Fruit fly (Drosophila melanogaster) whole organism: ENCODE measurements around the gene Frq1.

Experiments used
- CG8478 ChIP-seq: fragments of >200 bp; optimal IDR thresholded peaks from 2 replicates; lab custom pipeline; 2018; ENCODE audit warnings: inconsistent platforms
- Dll ChIP-seq: fragments of >200 bp; optimal IDR thresholded peaks from 2 replicates; lab custom pipeline; 2017
- EcR ChIP-seq, 2 experiments: fragments of >200 bp; optimal IDR thresholded peaks; 2 replicates each; lab custom pipeline; 2017; ENCODE audit warnings: missing biosample characterization in 2 of 2, missing genetic modification characterization in 2 of 2, missing genetic modification reagents in 2 of 2
- pan ChIP-seq: fragments of >200 bp; optimal IDR thresholded peaks from 2 replicates; lab custom pipeline; 2017
- psq ChIP-seq: fragments of >200 bp; optimal IDR thresholded peaks from 2 replicates; lab custom pipeline; 2017
- usp ChIP-seq: fragments of >200 bp; optimal IDR thresholded peaks from 2 replicates; lab custom pipeline; 2017; ENCODE audit warnings: missing biosample characterization, missing genetic modification characterization, mixed read lengths

Frq1 gene

DNA sequence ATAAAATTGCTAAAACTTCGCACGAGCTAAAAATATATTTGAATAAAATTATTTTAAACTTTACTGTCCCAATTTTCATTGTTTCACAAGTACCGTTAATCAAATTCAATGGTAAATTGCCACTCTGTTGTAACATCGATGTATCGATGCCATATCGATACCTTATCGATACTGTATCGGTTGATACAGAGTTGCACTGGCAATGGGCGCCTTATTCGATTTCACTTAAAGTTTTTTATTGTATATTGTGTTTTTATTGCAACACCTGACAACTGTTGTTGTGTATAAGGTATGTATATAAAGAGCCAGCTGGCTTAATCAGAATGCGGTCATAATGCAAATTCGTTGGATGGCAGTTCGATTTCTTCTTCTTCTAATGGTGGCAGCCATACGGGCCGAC is 16.9 kb upstream of the Frq1 start, which contains the start of gene CG43229:
Gene CG43229, plus strand, starts transcription at position 246 of the 400 bp plus-strand sequence.
- TF ChIP-seq psq (no peak), pan (lab: Kevin White, UChicago) (no peak), usp (no peak), CG8478 (lab: Kevin White, UChicago) (no peak), Dll (no peak), EcR (GFP tag; optimal IDR thresholded peaks at IDR 0.05; lab: Kevin White, UChicago) (no peak)

DNA sequence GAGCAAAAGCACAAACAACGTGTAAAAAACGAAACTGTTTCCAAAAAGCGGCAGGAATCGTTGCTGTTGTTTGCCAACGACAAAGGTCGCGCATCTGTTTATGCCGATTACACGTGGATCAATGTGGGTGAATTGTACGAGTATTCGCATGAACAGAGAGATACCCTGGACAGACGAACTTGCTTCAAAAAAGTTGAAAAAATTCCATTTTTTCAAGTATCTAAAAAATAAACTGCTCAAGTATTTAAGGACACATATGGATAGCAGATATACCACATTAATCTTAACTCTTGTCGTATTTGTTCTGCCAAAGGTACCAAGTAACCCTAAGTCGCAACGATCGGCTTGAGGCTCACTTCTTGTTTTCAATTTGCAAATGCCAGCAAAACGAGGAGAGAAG is 15.2 kb upstream of the Frq1 start:
- peak; percentile 58 for TF ChIP-seq pan (lab: Kevin White, UChicago)
- no peak for TF ChIP-seq psq

DNA sequence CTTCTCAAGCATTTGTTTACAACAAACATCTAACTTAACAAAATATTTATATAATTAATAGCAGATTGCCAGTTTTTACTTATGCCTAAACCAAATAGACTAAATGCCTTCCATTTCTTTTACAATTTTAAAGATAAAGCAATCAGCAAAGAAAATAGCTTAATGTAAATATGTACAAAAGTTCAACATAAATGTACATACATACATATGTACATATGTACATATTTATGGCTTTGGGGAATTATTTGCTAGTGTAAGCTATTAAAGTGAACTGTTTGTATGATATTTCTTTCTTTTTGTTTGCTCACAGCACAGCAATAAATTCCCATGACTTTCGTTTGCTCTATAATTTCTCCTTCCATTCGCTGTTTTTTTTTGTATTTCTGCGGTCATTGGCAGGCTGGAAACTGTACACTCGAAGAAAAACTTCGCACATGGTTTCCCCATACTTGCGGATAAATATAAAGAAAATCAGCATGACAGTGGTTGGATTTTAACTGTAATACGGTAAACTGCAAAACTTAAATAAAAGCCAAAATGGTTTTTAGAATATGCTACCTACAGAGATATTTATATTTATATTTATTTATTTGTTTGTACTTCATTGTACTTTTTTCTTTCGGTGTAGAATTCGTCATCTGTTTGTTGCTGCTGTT is 14.1 kb upstream of the Frq1 start:
- TF ChIP-seq pan (lab: Kevin White, UChicago), result no peak
- no peak for TF ChIP-seq EcR (GFP tag; optimal IDR thresholded peaks at IDR 0.05; lab: Kevin White, UChicago)
- no peak for TF ChIP-seq usp
- no peak for TF ChIP-seq Dll
- TF ChIP-seq CG8478 (lab: Kevin White, UChicago), result no peak
- TF ChIP-seq psq, result no peak

- no peak for TF ChIP-seq Dll
- no peak for TF ChIP-seq CG8478 (lab: Kevin White, UChicago)
- TF ChIP-seq pan (lab: Kevin White, UChicago), result no peak
- TF ChIP-seq usp, result no peak
- TF ChIP-seq EcR (GFP tag; optimal IDR thresholded peaks at IDR 0.05; lab: Kevin White, UChicago), result no peak
Measured at dm6 chrX:18149292-18149691, 5.9 kb upstream of the Frq1 start.

- TF ChIP-seq psq (no peak), EcR (GFP tag; optimal IDR thresholded peaks at IDR 0.05; lab: Kevin White, UChicago) (no peak), usp (no peak), Dll (no peak)
Measured at dm6 chrX:18151323-18151722, 3.8 kb upstream of the Frq1 start.

- TF ChIP-seq pan (lab: Kevin White, UChicago) (no peak), EcR (GFP tag; optimal IDR thresholded peaks at IDR 0.05; lab: Kevin White, UChicago) (no peak), CG8478 (lab: Kevin White, UChicago) (no peak), Dll (no peak), psq (no peak), usp (no peak)
Measured at dm6 chrX:18153001-18153400, 2.2 kb upstream of the Frq1 start.

- no peak for TF ChIP-seq EcR (GFP tag; optimal IDR thresholded peaks at IDR 0.05; lab: Kevin White, UChicago)
- no peak for TF ChIP-seq psq
- TF ChIP-seq pan (lab: Kevin White, UChicago), result no peak
- no peak for TF ChIP-seq usp
- TF ChIP-seq CG8478 (lab: Kevin White, UChicago), result no peak
- TF ChIP-seq Dll, result no peak
Measured at dm6 chrX:18158967-18159366, 3.8 kb downstream of the Frq1 start.

dm6 chrX:18177312-18177711 is 22.1 kb downstream of the Frq1 start, which contains the start of gene Frq2:
TSS of gene Frq2 (plus strand) at chrX:18177612.
- no peak for TF ChIP-seq psq
- no peak for TF ChIP-seq pan (lab: Kevin White, UChicago)
- TF ChIP-seq EcR (GFP tag; optimal IDR thresholded peaks at IDR 0.05; lab: Kevin White, UChicago), result no peak
- no peak for TF ChIP-seq usp
- TF ChIP-seq Dll, result no peak
- no peak for TF ChIP-seq CG8478 (lab: Kevin White, UChicago)

DNA sequence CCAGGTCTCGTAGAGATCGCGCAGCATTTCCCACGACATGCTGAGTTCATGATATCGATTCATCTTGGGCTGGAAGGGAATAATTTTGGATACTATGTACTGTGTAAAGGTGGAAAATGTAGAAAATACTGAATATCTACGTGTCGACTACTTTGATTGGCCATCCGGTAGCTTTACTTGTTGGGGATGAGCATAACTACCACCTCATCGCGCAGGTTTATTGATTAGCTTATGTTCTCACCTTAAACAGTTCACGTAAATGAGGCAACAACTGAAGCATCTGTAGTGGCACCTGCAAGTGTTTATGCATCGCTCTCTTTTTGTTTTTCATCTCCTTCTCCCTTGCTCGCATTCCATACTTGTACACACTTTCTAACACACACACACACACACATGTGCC is 24.2 kb downstream of the Frq1 start, which contains the start of gene Andorra:
Gene Andorra, minus strand, starts transcription at position 101 of the 400 bp plus-strand sequence.
- TF ChIP-seq psq (no peak), CG8478 (lab: Kevin White, UChicago) (no peak), pan (lab: Kevin White, UChicago) (no peak), Dll (no peak), EcR (GFP tag; optimal IDR thresholded peaks at IDR 0.05; lab: Kevin White, UChicago) (no peak), usp (no peak)

DNA sequence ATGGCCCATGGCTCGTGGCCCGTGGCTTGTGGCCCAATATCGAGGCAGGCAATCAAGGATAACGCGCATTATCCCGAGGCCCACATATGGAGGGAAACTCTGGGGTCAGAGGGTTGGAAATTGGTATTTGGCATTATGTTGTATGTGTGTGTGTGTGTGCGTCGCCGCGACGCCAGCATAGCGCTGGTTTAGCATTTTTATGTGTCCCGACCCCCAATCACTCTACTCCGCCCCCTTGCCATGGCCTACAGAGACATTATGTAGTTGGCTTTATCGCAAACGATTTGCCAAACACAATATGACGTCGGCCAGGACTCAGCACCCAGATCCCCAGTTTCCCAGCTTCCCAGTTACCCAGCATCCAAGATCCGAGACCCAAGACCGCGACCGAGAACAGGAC is 26.0 kb downstream of the Frq1 start:
- no peak for TF ChIP-seq pan (lab: Kevin White, UChicago)
- TF ChIP-seq usp, result no peak
- TF ChIP-seq Dll, result no peak
- no peak for TF ChIP-seq EcR (GFP tag; optimal IDR thresholded peaks at IDR 0.05; lab: Kevin White, UChicago)
- TF ChIP-seq psq, result no peak
- no peak for TF ChIP-seq CG8478 (lab: Kevin White, UChicago)

DNA sequence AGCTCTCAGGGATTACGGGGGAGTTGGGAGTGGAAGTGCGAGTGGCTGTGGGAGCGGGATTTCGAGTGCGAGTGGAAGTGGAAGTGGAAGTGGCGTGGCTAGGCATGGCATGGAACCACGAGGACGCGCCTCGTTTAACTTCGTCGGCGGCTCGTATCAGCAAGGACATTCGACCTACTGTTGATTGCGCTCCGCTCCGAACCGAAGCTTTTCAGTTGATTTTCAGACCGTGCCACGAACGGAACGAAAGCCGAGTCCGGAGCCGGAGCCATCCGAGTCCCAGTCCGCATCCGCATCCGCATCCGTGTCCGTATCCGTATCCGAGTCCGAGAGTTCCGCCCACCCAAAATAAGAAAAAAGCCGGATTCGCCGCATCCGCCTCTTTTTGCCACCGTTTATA is 30.8 kb downstream of the Frq1 start:
- no peak for TF ChIP-seq EcR (GFP tag; optimal IDR thresholded peaks at IDR 0.05; lab: Kevin White, UChicago)
- no peak for TF ChIP-seq psq
- TF ChIP-seq pan (lab: Kevin White, UChicago), result no peak
- no peak for TF ChIP-seq CG8478 (lab: Kevin White, UChicago)
- TF ChIP-seq Dll, result no peak
- no peak for TF ChIP-seq usp

- TF ChIP-seq psq (no peak), usp (no peak), Dll (no peak), pan (lab: Kevin White, UChicago) (no peak), CG8478 (lab: Kevin White, UChicago) (no peak), EcR (GFP tag; optimal IDR thresholded peaks at IDR 0.05; lab: Kevin White, UChicago) (no peak)
Measured at dm6 chrX:18197642-18198041, 42.5 kb downstream of the Frq1 start.

DNA sequence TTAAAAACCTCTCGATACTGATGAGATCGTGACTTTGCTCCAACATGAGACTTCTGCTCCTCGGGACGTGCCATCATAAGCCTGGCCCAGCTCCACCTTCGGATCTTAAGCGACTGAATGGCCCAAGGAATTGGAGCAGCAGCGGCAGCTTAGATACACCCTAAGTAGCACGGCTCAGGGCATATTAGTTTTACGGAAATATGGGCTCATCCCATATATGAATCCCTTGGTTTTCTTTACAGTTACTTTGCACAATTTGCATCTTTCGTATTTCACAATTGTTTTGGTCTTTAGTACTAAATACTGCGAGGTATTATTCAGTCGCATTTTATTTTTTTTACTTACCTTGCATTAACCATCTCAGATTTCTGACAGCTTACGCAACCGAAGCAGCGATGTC is 49.9 kb downstream of the Frq1 start, which contains the start of gene Hesr:
Gene Hesr, minus strand, starts transcription at position 101 of the 400 bp plus-strand sequence.
- TF ChIP-seq psq (no peak), CG8478 (lab: Kevin White, UChicago) (no peak), EcR (GFP tag; optimal IDR thresholded peaks at IDR 0.05; lab: Kevin White, UChicago) (no peak), pan (lab: Kevin White, UChicago) (no peak), Dll (no peak), usp (no peak)
